Worm (Caenorhabditis elegans): ENCODE measurements around the gene W09C2.9.

Gene W09C2.9

ce11 chrIV:9647789-9648361 lies 24.7 kb upstream of the W09C2.9 start, which contains the start of gene amph-1 (continued):
- no peak for TF ChIP-seq mef-2 (tag; optimal IDR thresholded peaks at IDR 0.05)
- TF ChIP-seq elt-2 (tag; optimal IDR thresholded peaks at IDR 0.05) = no peak
- no peak for TF ChIP-seq ceh-88 (GFP tag; IDR thresholded peaks at IDR 0.05)
- TF ChIP-seq mep-1 (tag; optimal IDR thresholded peaks at IDR 0.05) = peak; percentile 65
- no peak for TF ChIP-seq efl-3 (GFP tag; optimal IDR thresholded peaks at IDR 0.05)
- no peak for TF ChIP-seq C16A3.4 (tag; optimal IDR thresholded peaks at IDR 0.05)
- peak; percentile 15 for TF ChIP-seq tbx-2 (tag; optimal IDR thresholded peaks at IDR 0.05)
- no peak for TF ChIP-seq zip-4 (GFP tag; optimal IDR thresholded peaks at IDR 0.05)
- TF ChIP-seq egl-13 (tag; optimal IDR thresholded peaks at IDR 0.05) = no peak
- peak; percentile 19 for TF ChIP-seq swsn-7 (tag; optimal IDR thresholded peaks at IDR 0.05)
- TF ChIP-seq zag-1 (tag; optimal IDR thresholded peaks at IDR 0.05) = no peak
- no peak for TF ChIP-seq pax-3 (tag; optimal IDR thresholded peaks at IDR 0.05)
- no peak for TF ChIP-seq sptf-1 (tag; optimal IDR thresholded peaks at IDR 0.05)
- no peak for TF ChIP-seq nhr-90 (tag; optimal IDR thresholded peaks at IDR 0.05; ENCODE audit: poor library complexity)
- no peak for TF ChIP-seq unc-86 (tag; optimal IDR thresholded peaks at IDR 0.05)
- TF ChIP-seq mdl-1 (tag; optimal IDR thresholded peaks at IDR 0.05) = no peak
- TF ChIP-seq lin-15B (tag; optimal IDR thresholded peaks at IDR 0.05) = no peak
- no peak for TF ChIP-seq egl-27 (tag; optimal IDR thresholded peaks at IDR 0.05)
- TF ChIP-seq snu-23 (GFP tag; optimal IDR thresholded peaks at IDR 0.05) = peak; percentile 58
- TF ChIP-seq ceh-82 (tag; optimal IDR thresholded peaks at IDR 0.05) = peak in 1 of 3 experiments; percentile 1
- TF ChIP-seq grh-1 (GFP tag; IDR thresholded peaks at IDR 0.05) = no peak
- peak; percentile 57 for TF ChIP-seq nhr-85 (tag)
- TF ChIP-seq alr-1 (tag; optimal IDR thresholded peaks at IDR 0.05; ENCODE audit: borderline replicate concordance) = no peak
- TF ChIP-seq aha-1 (tag; optimal IDR thresholded peaks at IDR 0.05) = no peak
- TF ChIP-seq ceh-90 (tag; optimal IDR thresholded peaks at IDR 0.05) = no peak
- peak; percentile 37 for TF ChIP-seq nhr-71 (tag; optimal IDR thresholded peaks at IDR 0.05)
- TF ChIP-seq C34B4.2 (tag; optimal IDR thresholded peaks at IDR 0.05) = no peak
- no peak for TF ChIP-seq unc-30 (tag; optimal IDR thresholded peaks at IDR 0.05)
- TF ChIP-seq lin-13 (GFP tag; optimal IDR thresholded peaks at IDR 0.05) = no peak
- no peak for TF ChIP-seq ceh-8 (GFP tag; optimal IDR thresholded peaks at IDR 0.05)
- no peak for TF ChIP-seq fkh-10 (GFP tag; optimal IDR thresholded peaks at IDR 0.05)
- TF ChIP-seq snpc-4 (tag; optimal IDR thresholded peaks at IDR 0.05) = no peak
- TF ChIP-seq sox-4 (tag; optimal IDR thresholded peaks at IDR 0.05) = no peak
- no peak for TF ChIP-seq nhr-12 (tag; optimal IDR thresholded peaks at IDR 0.05)
- no peak for TF ChIP-seq fkh-4 (tag; optimal IDR thresholded peaks at IDR 0.05; ENCODE audit: borderline replicate concordance)
- TF ChIP-seq ets-5 (GFP tag; IDR thresholded peaks at IDR 0.05) = no peak
- TF ChIP-seq hlh-4 (tag; optimal IDR thresholded peaks at IDR 0.05) = no peak
- peak; percentile 83 for TF ChIP-seq lin-14 (GFP tag; optimal IDR thresholded peaks at IDR 0.05)

- TF ChIP-seq pqm-1 (tag; optimal IDR thresholded peaks at IDR 0.05) (no peak), egl-27 (tag; optimal IDR thresholded peaks at IDR 0.05) (no peak), sptf-1 (tag; optimal IDR thresholded peaks at IDR 0.05) (no peak), nhr-19 (GFP tag; conservative IDR thresholded peaks at IDR 0.05) (no peak), nhr-85 (tag) (no peak), ceh-8 (GFP tag; optimal IDR thresholded peaks at IDR 0.05) (no peak), grh-1 (GFP tag; IDR thresholded peaks at IDR 0.05) (no peak), zag-1 (tag; optimal IDR thresholded peaks at IDR 0.05) (no peak), ceh-90 (tag; optimal IDR thresholded peaks at IDR 0.05) (no peak), rnt-1 (tag; optimal IDR thresholded peaks at IDR 0.05) (no peak), ets-5 (GFP tag; IDR thresholded peaks at IDR 0.05) (no peak), dsc-1 (tag; optimal IDR thresholded peaks at IDR 0.05) (no peak), C16A3.4 (tag; optimal IDR thresholded peaks at IDR 0.05) (no peak), F16B12.6 (tag; optimal IDR thresholded peaks at IDR 0.05) (no peak)
These were observed 20.0 kb upstream of the W09C2.9 start, which contains the start of gene degl-2 for ce11 chrIV:9643188-9643587. degl-2 (plus strand) TSS chrIV:9643488.

Data from whole organism, L1 larva.